Fruit fly (Drosophila melanogaster): ENCODE measurements around the gene CG43246.

Gene CG43246

dm6 chr3L:14559659-14560058 lies 23.2 kb downstream of the CG43246 start, which contains the start of gene CG34039 (continued):
- TF ChIP-seq CG3847 (GFP tag; IDR thresholded peaks at IDR 0.05): peak; percentile 38
- peak; percentile 56 for TF ChIP-seq Ets97D (GFP tag; optimal IDR thresholded peaks at IDR 0.05)
- peak; percentile 52 for TF ChIP-seq CG10147 (GFP tag; optimal IDR thresholded peaks at IDR 0.05)
- TF ChIP-seq dati (GFP tag; IDR thresholded peaks at IDR 0.05): no peak
- peak; percentile 94 for TF ChIP-seq nerfin-2 (GFP tag; IDR thresholded peaks at IDR 0.05; ENCODE audit: partially characterized antibody)
- TF ChIP-seq Sry-δ (GFP tag; optimal IDR thresholded peaks at IDR 0.05): peak; percentile 70
- TF ChIP-seq row (GFP tag; IDR thresholded peaks at IDR 0.05): peak; percentile 31; the same call in 2 of the 3 replicates
- peak; percentile 51 for TF ChIP-seq CG8924 (tag; optimal IDR thresholded peaks at IDR 0.05)
- peak; percentile 90 for TF ChIP-seq Dref (GFP tag; IDR thresholded peaks at IDR 0.05)
- peak; percentile 97 for TF ChIP-seq E2f2 (GFP tag; IDR thresholded peaks at IDR 0.05)
- peak; percentile 53 for TF ChIP-seq nmo (GFP tag; optimal IDR thresholded peaks at IDR 0.05)
- TF ChIP-seq amos (GFP tag; IDR thresholded peaks at IDR 0.05; ENCODE audit: partially characterized antibody): peak; percentile 93; the same call in 1 of the 2 replicates
- peak; percentile 21 for TF ChIP-seq Hsf (GFP tag; optimal IDR thresholded peaks at IDR 0.05)
- TF ChIP-seq CG4617 (GFP tag; optimal IDR thresholded peaks at IDR 0.05; ENCODE audit: borderline replicate concordance): peak; percentile 66
- TF ChIP-seq CG2120 (GFP tag; optimal IDR thresholded peaks at IDR 0.05): peak; percentile 26
- peak; percentile 71 for TF ChIP-seq pzg (GFP tag; optimal IDR thresholded peaks at IDR 0.05)
- peak; percentile 67 for TF ChIP-seq zf30C (GFP tag; optimal IDR thresholded peaks at IDR 0.05)
- TF ChIP-seq CG10267 (tag; optimal IDR thresholded peaks at IDR 0.05): peak; percentile 67
- TF ChIP-seq nom (GFP tag; optimal IDR thresholded peaks at IDR 0.05): no peak
- TF ChIP-seq CG7786 (GFP tag; optimal IDR thresholded peaks at IDR 0.05): no peak
- TF ChIP-seq CG11504 (tag; optimal IDR thresholded peaks at IDR 0.05): peak; percentile 44
- TF ChIP-seq CG13287 (GFP tag; IDR thresholded peaks at IDR 0.05; ENCODE audit: partially characterized antibody): peak; percentile 98
- peak; percentile 31 for TF ChIP-seq CG33213 (GFP tag; optimal IDR thresholded peaks at IDR 0.05)
- TF ChIP-seq YL-1 (GFP tag; optimal IDR thresholded peaks at IDR 0.05): peak; percentile 11
- TF ChIP-seq Abd-B (GFP tag; optimal IDR thresholded peaks at IDR 0.05): peak; percentile 4
- TF ChIP-seq lmd (GFP tag; IDR thresholded peaks at IDR 0.05): no peak
- peak; percentile 24 for TF ChIP-seq gfzf (GFP tag; optimal IDR thresholded peaks at IDR 0.05)
- TF ChIP-seq sens (GFP tag): peak; percentile 78
- TF ChIP-seq hb (GFP tag; IDR thresholded peaks at IDR 0.05; ENCODE audit: partially characterized antibody): peak; percentile 94
- peak; percentile 8 for TF ChIP-seq CG12942 (GFP tag; optimal IDR thresholded peaks at IDR 0.05)
- TF ChIP-seq Hr51 (GFP tag; optimal IDR thresholded peaks at IDR 0.05): peak in 1 of 2 experiments; percentile 28
- TF ChIP-seq CG4424 (GFP tag; optimal IDR thresholded peaks at IDR 0.05): no peak
- no peak for TF ChIP-seq Mrtf (GFP tag; IDR thresholded peaks at IDR 0.05)
- no peak for TF ChIP-seq mam (GFP tag; optimal IDR thresholded peaks at IDR 0.05)
- TF ChIP-seq CG2129 (GFP tag; IDR thresholded peaks at IDR 0.05; ENCODE audit: partially characterized antibody): peak; percentile 93
- no peak for TF ChIP-seq CG11085 (GFP tag; IDR thresholded peaks at IDR 0.05)
- TF ChIP-seq CG2116 (GFP tag; optimal IDR thresholded peaks at IDR 0.05): peak; percentile 97
- peak; percentile 33 for TF ChIP-seq Hmr (GFP tag; optimal IDR thresholded peaks at IDR 0.05)
- peak; percentile 82 for TF ChIP-seq CG14710 (tag; optimal IDR thresholded peaks at IDR 0.05)
- TF ChIP-seq gsb-n (tag; optimal IDR thresholded peaks at IDR 0.05): peak; percentile 78
- TF ChIP-seq NC2β (GFP tag; optimal IDR thresholded peaks at IDR 0.05): peak; percentile 25
- TF ChIP-seq trem (tag; optimal IDR thresholded peaks at IDR 0.05): peak; percentile 89
- peak; percentile 93 for TF ChIP-seq Nf-YC (tag; optimal IDR thresholded peaks at IDR 0.05)
- TF ChIP-seq CG4360 (GFP tag; IDR thresholded peaks at IDR 0.05): 0 out of 2 replicates have a peak, but pooled peaks have one; percentile 19
- peak; percentile 74; the same call in 1 of the 2 replicates for TF ChIP-seq CG42726 (GFP tag; IDR thresholded peaks at IDR 0.05; ENCODE audit: partially characterized antibody)
- TF ChIP-seq lbe (GFP tag; optimal IDR thresholded peaks at IDR 0.05): peak; percentile 6
- TF ChIP-seq zen (tag; optimal IDR thresholded peaks at IDR 0.05): peak; percentile 28
- TF ChIP-seq vnd (GFP tag; IDR thresholded peaks at IDR 0.05; ENCODE audit: partially characterized antibody): peak; percentile 94
- peak; percentile 33 for TF ChIP-seq CoRest (tag; optimal IDR thresholded peaks at IDR 0.05)
